Fruit fly (Drosophila melanogaster) ovary, adult (tissue): ENCODE results near the gene Sgs5.

ENCODE experiments used
- CG17801 ChIP-seq: fragments of 200-800 bp; optimal IDR thresholded peaks from 2 replicates; lab custom pipeline; 2019; ENCODE audit warnings: missing biosample characterization, mild to moderate bottlenecking, missing genetic modification characterization, moderate library complexity; ENCODE audit not compliant: partially characterized antibody

The Sgs5 gene

DNA sequence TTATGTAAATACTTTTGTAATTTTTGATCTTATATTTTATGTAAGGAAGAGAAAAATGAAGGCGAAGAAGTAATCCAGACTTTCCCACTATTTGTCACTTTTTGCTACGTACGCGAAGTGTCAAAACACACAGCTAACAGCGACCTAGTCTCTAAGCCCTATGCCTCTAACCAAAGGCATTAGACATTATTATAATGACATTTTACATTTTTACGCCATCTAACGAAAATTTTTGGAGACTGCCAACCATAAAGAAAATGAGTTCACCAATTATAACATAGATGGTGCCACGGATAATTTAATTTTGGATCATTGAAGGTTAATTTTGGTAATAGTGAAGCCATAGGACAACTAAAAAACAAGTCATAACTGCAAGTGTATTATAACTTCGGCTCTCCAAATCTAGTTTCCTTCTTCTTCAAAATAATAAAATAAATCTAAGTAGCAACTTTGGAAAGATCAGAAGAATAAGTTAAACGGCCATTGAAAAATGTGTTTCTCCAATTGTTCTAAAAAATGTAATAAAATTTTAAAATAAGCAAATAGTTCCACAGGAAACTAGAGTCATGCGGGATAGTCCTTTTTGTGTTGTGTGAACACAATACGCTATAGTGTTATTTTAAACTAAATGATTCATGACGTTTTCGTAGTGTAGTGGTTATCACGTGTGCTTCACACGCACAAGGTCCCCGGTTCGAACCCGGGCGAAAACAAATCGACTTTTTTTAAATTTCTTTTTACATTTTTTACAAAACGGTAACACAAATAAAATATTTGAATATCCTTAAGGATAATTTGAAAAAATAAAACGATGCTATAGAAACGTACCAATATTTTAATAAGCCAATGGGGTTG is 22.2 kb downstream of the Sgs5 start:
- no peak for TF ChIP-seq CG17801 (GFP tag; lab: Kevin White, UChicago)

DNA sequence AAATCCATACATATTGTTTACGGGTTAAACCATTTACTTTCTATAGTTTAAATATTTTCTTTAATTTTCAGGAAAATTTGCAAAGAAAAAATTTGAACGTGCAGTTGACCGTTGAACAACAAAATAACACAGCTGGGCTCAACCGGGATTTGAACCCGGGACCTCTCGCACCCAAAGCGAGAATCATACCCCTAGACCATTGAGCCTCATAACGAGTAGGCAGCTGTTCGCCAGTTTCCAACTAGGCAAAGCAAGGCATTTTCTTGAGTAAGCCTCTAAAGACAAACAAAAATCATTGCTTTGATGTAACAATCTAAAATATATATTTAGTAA is 22.8 kb downstream of the Sgs5 start:
- no peak for TF ChIP-seq CG17801 (GFP tag; lab: Kevin White, UChicago)

DNA sequence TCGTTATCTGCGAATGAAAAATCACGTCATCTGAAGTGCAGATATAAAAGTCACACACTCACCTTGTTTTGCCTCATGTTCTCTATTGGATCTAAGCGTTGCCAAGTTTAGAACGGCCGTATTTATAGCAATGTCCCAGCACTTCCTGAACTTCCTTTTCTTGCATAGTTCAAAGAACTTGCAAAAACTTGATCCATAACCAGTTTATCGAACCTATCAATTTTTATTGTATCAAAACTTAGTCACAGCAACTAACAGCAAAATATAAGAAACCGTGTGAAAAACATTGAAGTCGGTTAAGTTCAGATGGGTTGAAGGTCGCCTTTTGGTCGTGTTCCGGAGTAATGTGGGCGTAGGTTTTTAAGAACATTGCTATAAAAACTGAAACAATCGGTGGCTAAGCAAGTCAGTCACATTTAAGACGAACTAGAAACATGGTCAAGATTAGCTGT is 23.6 kb downstream of the Sgs5 start, which contains the start of the genes CG14324 and CG14326:
Gene CG14324 (minus strand): TSS at position 101 of the 452 bp plus-strand sequence.
Gene CG14326 (plus strand): TSS at position 402 of the 452 bp plus-strand sequence.
- TF ChIP-seq CG17801 (GFP tag; lab: Kevin White, UChicago), result no peak

DNA sequence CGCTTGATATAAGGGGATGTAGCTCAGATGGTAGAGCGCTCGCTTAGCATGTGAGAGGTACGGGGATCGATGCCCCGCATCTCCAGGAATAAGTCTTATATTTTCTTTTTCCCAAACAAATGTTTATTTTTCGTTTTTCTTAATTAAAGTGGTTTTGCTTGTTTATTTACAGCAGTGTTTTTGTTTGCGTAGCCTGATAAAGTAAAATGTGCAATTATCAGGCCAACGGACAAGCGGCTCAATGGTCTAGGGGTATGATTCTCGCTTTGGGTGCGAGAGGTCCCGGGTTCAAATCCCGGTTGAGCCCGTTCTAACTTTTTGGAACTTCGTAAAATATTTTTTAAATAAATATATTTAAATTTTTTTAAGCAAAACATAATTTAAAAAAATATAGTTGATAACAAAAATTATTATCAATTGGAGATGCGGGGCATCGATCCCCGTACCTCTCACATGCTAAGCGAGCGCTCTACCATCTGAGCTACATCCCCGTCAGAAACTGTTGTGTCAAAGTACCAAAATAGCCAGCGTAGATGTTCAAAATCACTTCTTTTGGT is 24.6 kb downstream of the Sgs5 start:
- TF ChIP-seq CG17801 (GFP tag; lab: Kevin White, UChicago), result peak; percentile 95

DNA sequence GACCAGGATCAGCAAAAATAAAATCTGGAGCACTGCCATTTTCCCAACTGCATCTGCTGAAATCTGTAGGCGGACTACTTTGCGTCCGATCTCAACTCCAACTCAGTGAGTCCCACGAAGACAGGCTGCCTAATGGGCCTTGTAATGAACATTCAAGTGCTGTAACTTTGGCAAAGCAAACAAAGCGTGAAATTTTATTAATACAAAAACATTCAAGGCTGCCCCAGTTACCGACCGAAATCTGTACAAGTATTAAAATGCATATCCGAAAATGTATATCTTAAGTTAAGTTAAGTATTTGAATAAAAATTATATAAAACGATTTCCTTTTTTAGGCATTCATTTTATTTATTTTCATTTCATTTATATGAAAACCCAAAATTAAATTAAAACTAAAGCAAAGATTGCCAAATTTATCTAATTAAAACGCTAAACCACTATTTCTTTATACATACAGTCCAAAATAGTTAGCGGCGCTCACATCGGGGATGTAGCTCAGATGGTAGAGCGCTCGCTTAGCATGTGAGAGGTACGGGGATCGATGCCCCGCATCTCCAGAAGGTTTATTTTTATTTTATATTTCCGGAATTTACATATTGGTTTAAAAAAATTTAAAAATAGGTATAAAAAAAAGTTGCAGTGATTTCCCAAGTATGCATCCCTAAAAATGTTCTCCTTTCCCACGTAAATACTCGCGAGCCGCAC is 27.1 kb downstream of the Sgs5 start, which contains the start of gene CG14323:
Gene CG14323 (minus strand): TSS at position 51 of the 705 bp plus-strand sequence.
- no peak for TF ChIP-seq CG17801 (GFP tag; lab: Kevin White, UChicago)

DNA sequence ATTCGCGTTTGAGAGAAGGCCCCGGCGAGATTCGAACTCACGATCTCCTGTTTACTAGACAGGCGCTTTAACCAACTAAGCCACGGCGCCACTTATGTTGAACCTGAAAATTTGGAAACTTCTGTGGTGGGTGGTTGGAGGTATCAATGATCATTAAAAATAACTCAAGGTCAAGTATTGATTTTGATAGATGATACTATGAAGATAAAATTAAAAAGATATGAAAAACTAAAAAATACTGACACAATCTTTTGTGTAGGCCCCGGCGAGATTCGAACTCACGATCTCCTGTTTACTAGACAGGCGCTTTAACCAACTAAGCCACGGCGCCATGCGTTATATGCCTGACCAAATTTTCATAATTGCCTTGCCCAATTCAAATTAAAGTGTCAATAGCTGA is 29.4 kb downstream of the Sgs5 start:
- peak; percentile 33 for TF ChIP-seq CG17801 (GFP tag; lab: Kevin White, UChicago)

dm6 chr3R:17624968-17625367 is 29.8 kb downstream of the Sgs5 start, which contains the start of gene AttD:
TSS of gene AttD (plus strand) at chr3R:17625268.
- TF ChIP-seq CG17801 (GFP tag; lab: Kevin White, UChicago), result no peak

DNA sequence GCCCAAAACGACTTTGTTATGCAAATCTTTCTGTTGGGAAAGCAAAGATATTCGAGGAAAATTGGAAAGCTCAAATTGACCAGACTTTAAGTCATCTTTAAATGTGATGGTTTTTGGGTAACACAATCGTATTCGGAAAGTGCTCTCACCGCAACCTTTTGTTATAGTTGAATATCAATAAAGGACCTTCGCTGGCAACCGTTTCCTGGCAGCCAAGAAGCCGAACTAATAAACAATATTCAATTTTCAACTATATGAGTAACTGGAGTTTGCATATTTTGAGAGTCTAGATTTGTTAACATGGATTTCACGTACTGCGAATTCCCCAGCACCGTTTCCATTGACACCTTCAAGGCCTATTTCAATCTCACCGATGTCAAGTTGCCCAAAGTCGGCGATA is 31.7 kb downstream of the Sgs5 start, which contains the start of gene CG14325:
Gene CG14325 (plus strand): TSS at position 301 of the 400 bp plus-strand sequence.
- no peak for TF ChIP-seq CG17801 (GFP tag; lab: Kevin White, UChicago)

DNA sequence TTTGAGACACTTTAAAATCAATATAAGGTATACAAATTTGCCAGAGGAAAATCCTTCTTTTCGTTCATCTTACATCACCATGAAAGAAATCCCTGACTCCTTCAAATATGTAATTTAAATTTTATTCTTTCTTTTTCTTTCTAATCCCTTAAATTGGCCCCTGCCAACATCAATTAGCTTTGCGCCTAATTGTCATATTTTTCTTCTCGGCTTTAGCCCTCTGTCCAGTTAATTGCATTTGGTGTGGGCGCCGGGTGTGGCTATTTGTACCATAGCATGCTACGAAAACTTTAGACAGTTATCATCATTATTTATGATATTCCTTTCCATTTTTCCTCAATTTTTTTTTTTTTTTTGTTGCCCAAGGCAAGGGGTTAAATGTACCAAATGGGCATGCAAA is 35.3 kb downstream of the Sgs5 start, which contains the start of gene CG43175:
Gene CG43175 (plus strand): TSS at position 301 of the 400 bp plus-strand sequence.
- no peak for TF ChIP-seq CG17801 (GFP tag; lab: Kevin White, UChicago)

DNA sequence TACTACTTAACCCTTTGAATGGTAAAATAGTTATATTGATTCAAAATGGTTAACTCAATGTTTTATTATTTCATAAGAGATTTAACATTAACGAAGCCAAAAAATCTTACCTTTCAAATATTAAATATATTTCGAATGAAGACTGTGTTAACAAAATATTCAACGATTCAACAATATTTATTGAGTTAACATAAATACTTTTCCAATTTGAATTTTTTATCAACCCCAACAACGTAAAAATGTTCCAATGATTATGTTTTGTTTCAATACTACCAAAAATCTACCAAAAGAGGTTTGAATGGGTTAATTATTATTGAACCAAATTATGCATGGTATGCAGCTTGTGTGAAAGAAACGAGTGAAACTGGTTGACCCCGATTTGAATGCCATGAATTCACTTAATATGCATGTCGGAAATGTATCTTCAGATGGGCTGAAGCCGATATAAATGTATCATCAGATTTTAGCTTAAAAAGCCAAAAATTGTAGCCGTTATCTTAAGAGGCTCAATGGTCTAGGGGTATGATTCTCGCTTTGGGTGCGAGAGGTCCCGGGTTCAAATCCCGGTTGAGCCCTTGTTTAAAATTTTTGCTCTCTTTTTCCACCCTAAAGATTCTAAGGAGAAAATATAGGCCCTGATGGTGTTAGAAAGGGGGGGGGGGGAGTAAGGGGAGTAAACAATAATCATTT is 36.2 kb downstream of the Sgs5 start:
- peak; percentile 75 for TF ChIP-seq CG17801 (GFP tag; lab: Kevin White, UChicago)

dm6 chr3R:17644019-17644418 is 48.9 kb downstream of the Sgs5 start:
- TF ChIP-seq CG17801 (GFP tag; lab: Kevin White, UChicago), result no peak

DNA sequence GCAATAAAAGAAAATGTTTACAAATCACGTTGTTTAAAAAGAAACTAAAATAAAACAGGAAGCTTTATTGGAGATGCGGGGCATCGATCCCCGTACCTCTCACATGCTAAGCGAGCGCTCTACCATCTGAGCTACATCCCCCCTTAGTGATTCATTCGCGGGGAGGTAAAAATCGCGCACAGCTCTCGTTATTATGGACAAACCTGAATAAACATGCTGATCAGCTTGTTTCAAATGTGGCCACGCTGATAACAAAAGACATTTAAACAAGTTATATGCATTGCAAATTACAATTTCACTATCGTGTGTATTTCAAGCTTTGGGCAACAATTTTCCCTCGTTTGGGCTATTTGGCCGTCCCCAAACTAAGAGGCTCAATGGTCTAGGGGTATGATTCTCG is 50.1 kb downstream of the Sgs5 start:
- TF ChIP-seq CG17801 (GFP tag; lab: Kevin White, UChicago), result peak; percentile 28
